Worm (Caenorhabditis elegans) whole organism, L2 larva: Measurements from ENCODE around the gene F21E9.2.

Source experiments
- C34F6.9 ChIP-seq: fragments of 150-350 bp; optimal IDR thresholded peaks from 2 replicates; lab custom pipeline; 2014; ENCODE audit warnings: missing biosample characterization, missing genetic modification characterization
- F13H6.1 ChIP-seq: sonication (generic microtip); optimal IDR thresholded peaks from 2 replicates; lab custom pipeline; 2016; ENCODE audit warnings: missing genetic modification characterization, missing compliant biosample characterization
- R02D3.7 ChIP-seq: fragments of 150-350 bp; optimal IDR thresholded peaks from 2 replicates; lab custom pipeline; 2014; ENCODE audit warnings: missing biosample characterization, missing genetic modification characterization
- Y55F3AM.14 ChIP-seq: fragments of 200-800 bp; sonication (Bioruptor generic); optimal IDR thresholded peaks from 2 replicates; lab custom pipeline; 2018; ENCODE audit warnings: mild to moderate bottlenecking, missing genetic modification characterization, missing compliant biosample characterization
- alr-1 ChIP-seq: fragments of 150-350 bp; optimal IDR thresholded peaks from 2 replicates; lab custom pipeline; 2014; ENCODE audit warnings: missing biosample characterization, missing genetic modification characterization
- ama-1 ChIP-seq: fragments of 150-350 bp; optimal IDR thresholded peaks from 2 replicates; lab custom pipeline; 2018; ENCODE audit warnings: inconsistent platforms
- ceh-16 ChIP-seq: fragments of 150-350 bp; optimal IDR thresholded peaks from 2 replicates; lab custom pipeline; 2014; ENCODE audit warnings: missing biosample characterization, missing genetic modification characterization
- ceh-82 ChIP-seq: fragments of 150-350 bp; optimal IDR thresholded peaks from 2 replicates; lab custom pipeline; 2014; ENCODE audit warnings: missing biosample characterization, missing genetic modification characterization
- crh-2 ChIP-seq: sonication (generic microtip); optimal IDR thresholded peaks from 2 replicates; lab custom pipeline; 2017; ENCODE audit warnings: missing biosample characterization, missing genetic modification characterization
- dmd-4 ChIP-seq: sonication (generic microtip); optimal IDR thresholded peaks from 2 replicates; lab custom pipeline; 2017; ENCODE audit warnings: missing biosample characterization, missing genetic modification characterization
- egl-27 ChIP-seq: sonication (generic microtip); optimal IDR thresholded peaks from 3 replicates; lab custom pipeline; 2017; ENCODE audit warnings: missing biosample characterization, missing genetic modification reagents, missing genetic modification characterization
- elt-3 ChIP-seq: sonication (generic microtip); optimal IDR thresholded peaks from 2 replicates; lab custom pipeline; 2017; ENCODE audit warnings: missing biosample characterization, missing genetic modification characterization
- fos-1 ChIP-seq: fragments of 150-350 bp; optimal IDR thresholded peaks from 2 replicates; lab custom pipeline; 2014; ENCODE audit warnings: missing biosample characterization, missing genetic modification characterization
- gmeb-1 ChIP-seq: fragments of 150-350 bp; optimal IDR thresholded peaks from 2 replicates; lab custom pipeline; 2014; ENCODE audit warnings: missing biosample characterization, missing genetic modification characterization
- lin-11 ChIP-seq: fragments of 150-350 bp; sonication (generic microtip); optimal IDR thresholded peaks from 2 replicates; lab custom pipeline; 2014; ENCODE audit warnings: missing biosample characterization, missing genetic modification characterization, inconsistent platforms, mixed read lengths
- lin-13 ChIP-seq: fragments of 150-350 bp; optimal IDR thresholded peaks from 2 replicates; lab custom pipeline; 2014; ENCODE audit warnings: missing biosample characterization, missing genetic modification reagents, missing genetic modification characterization
- lin-39 ChIP-seq: fragments of 150-350 bp; optimal IDR thresholded peaks from 2 replicates; lab custom pipeline; 2014; ENCODE audit warnings: missing biosample characterization, missing genetic modification reagents, missing genetic modification characterization
- lsy-2 ChIP-seq, 2 experiments: fragments of 150-350 bp in 1 of 2; sonication (generic microtip) in 1 of 2; optimal IDR thresholded peaks; 2 replicates each; lab custom pipeline; 2014 to 2017; ENCODE audit warnings: missing biosample characterization in 2 of 2, missing genetic modification characterization in 2 of 2
- mbf-1 ChIP-seq: sonication (generic microtip); optimal IDR thresholded peaks from 2 replicates; lab custom pipeline; 2017; ENCODE audit warnings: missing biosample characterization, missing genetic modification characterization
- mdl-1 ChIP-seq, 2 experiments: fragments of 150-350 bp in 1 of 2; sonication (generic microtip) in 1 of 2; optimal IDR thresholded peaks; 2 replicates each; lab custom pipeline; 2017; ENCODE audit warnings: missing biosample characterization in 2 of 2, missing genetic modification characterization in 2 of 2
- nhr-129 ChIP-seq: fragments of 150-350 bp; optimal IDR thresholded peaks from 2 replicates; lab custom pipeline; 2014; ENCODE audit warnings: missing biosample characterization, missing genetic modification characterization
- nhr-21 ChIP-seq: fragments of 150-350 bp; optimal IDR thresholded peaks from 2 replicates; lab custom pipeline; 2014; ENCODE audit warnings: missing biosample characterization, missing genetic modification characterization
- nhr-23 ChIP-seq: fragments of 150-350 bp; optimal IDR thresholded peaks from 2 replicates; lab custom pipeline; 2014; ENCODE audit warnings: missing biosample characterization, missing genetic modification reagents, missing genetic modification characterization
- nhr-25 ChIP-seq: fragments of 150-350 bp; sonication (generic microtip); optimal IDR thresholded peaks from 3 replicates; lab custom pipeline; 2014; ENCODE audit warnings: missing biosample characterization, missing genetic modification characterization
- peb-1 ChIP-seq: fragments of 150-350 bp; optimal IDR thresholded peaks from 2 replicates; lab custom pipeline; 2014; ENCODE audit warnings: missing biosample characterization, missing genetic modification characterization
- sem-4 ChIP-seq: fragments of 150-350 bp; optimal IDR thresholded peaks from 2 replicates; lab custom pipeline; 2014; ENCODE audit warnings: missing biosample characterization, missing genetic modification reagents, missing genetic modification characterization
- skn-1 ChIP-seq: sonication (generic microtip); optimal IDR thresholded peaks from 2 replicates; lab custom pipeline; 2017; ENCODE audit warnings: missing biosample characterization, missing genetic modification characterization
- sma-3 ChIP-seq: sonication (generic microtip); optimal IDR thresholded peaks from 2 replicates; lab custom pipeline; 2016; ENCODE audit warnings: missing genetic modification reagents, missing genetic modification characterization, missing compliant biosample characterization
- sma-9 ChIP-seq, 2 experiments: fragments of 150-350 bp in 1 of 2; sonication (generic microtip) in 1 of 2; optimal IDR thresholded peaks; 2 replicates each; lab custom pipeline; 2014 to 2016; ENCODE audit warnings: missing genetic modification characterization in 2 of 2, mild to moderate bottlenecking in 1 of 2, missing biosample characterization in 1 of 2, missing compliant biosample characterization in 1 of 2, missing genetic modification reagents in 1 of 2, moderate library complexity in 1 of 2
- snpc-4 ChIP-seq: fragments of 150-350 bp; optimal IDR thresholded peaks from 2 replicates; lab custom pipeline; 2014; ENCODE audit warnings: missing biosample characterization, missing genetic modification characterization
- unc-55 ChIP-seq: fragments of 150-350 bp; sonication (generic microtip); optimal IDR thresholded peaks from 3 replicates; lab custom pipeline; 2014; ENCODE audit warnings: missing biosample characterization, missing genetic modification reagents, missing genetic modification characterization
- unc-62 ChIP-seq: fragments of 150-350 bp; optimal IDR thresholded peaks from 2 replicates; lab custom pipeline; 2014; ENCODE audit warnings: missing biosample characterization, missing genetic modification reagents, missing genetic modification characterization
- zag-1 ChIP-seq: fragments of 150-350 bp; optimal IDR thresholded peaks from 2 replicates; lab custom pipeline; 2014; ENCODE audit warnings: missing biosample characterization, missing genetic modification characterization
- ztf-11 ChIP-seq: sonication (generic microtip); optimal IDR thresholded peaks from 2 replicates; lab custom pipeline; 2017; ENCODE audit warnings: missing biosample characterization, missing genetic modification characterization
- ztf-4 ChIP-seq: fragments of 150-350 bp; optimal IDR thresholded peaks from 2 replicates; lab custom pipeline; 2014; ENCODE audit warnings: missing biosample characterization, missing genetic modification characterization

F21E9.2 gene

ce11 chrX:1321044-1321443 lies 8.7 kb downstream of the F21E9.2 start, which contains the start of gene pdk-1:
pdk-1 (plus strand) TSS chrX:1321344.
- TF ChIP-seq nhr-23 (tag; lab: Kevin White, UChicago), result no peak
- TF ChIP-seq alr-1 (tag; lab: Kevin White, UChicago), result no peak
- no peak for TF ChIP-seq egl-27
- no peak for TF ChIP-seq skn-1 (tag; lab: Kevin White, UChicago)
- no peak for TF ChIP-seq sma-3 (GFP tag; lab: Kevin White, UChicago)
- TF ChIP-seq ztf-4 (tag; lab: Kevin White, UChicago), result no peak
- TF ChIP-seq elt-3 (tag; lab: Kevin White, UChicago), result no peak
- TF ChIP-seq lin-39 (tag; lab: Kevin White, UChicago), result no peak
- no peak for TF ChIP-seq ceh-82 (tag; lab: Kevin White, UChicago)
- no peak for TF ChIP-seq snpc-4 (tag; lab: Kevin White, UChicago)
- no peak for TF ChIP-seq ama-1
- TF ChIP-seq sem-4, result no peak
- no peak for TF ChIP-seq F13H6.1 (tag; lab: Kevin White, UChicago)
- no peak for TF ChIP-seq mdl-1 (tag; optimal IDR thresholded peaks at IDR 0.05; lab: Kevin White, UChicago)
- TF ChIP-seq C34F6.9 (tag; lab: Kevin White, UChicago), result no peak
- TF ChIP-seq R02D3.7, result no peak
- TF ChIP-seq lsy-2 (tag; optimal IDR thresholded peaks at IDR 0.05; lab: Kevin White, UChicago), result no peak
- TF ChIP-seq Y55F3AM.14 (GFP tag; lab: Kevin White, UChicago), result no peak
- no peak for TF ChIP-seq sma-9 (GFP tag; optimal IDR thresholded peaks at IDR 0.05; lab: Kevin White, UChicago)
- no peak for TF ChIP-seq sma-9 (tag; optimal IDR thresholded peaks at IDR 0.05; lab: Kevin White, UChicago)
- no peak for TF ChIP-seq peb-1 (tag; lab: Kevin White, UChicago)

ce11 chrX:1319708-1320107 lies 10.0 kb downstream of the F21E9.2 start:
- no peak for TF ChIP-seq elt-3 (tag; lab: Kevin White, UChicago)
- peak; percentile 80 for TF ChIP-seq nhr-129
- TF ChIP-seq sma-3 (GFP tag; lab: Kevin White, UChicago), result peak; percentile 63
- peak; percentile 38 for TF ChIP-seq nhr-21 (tag; lab: Kevin White, UChicago)
- no peak for TF ChIP-seq mbf-1 (tag; lab: Kevin White, UChicago)
- TF ChIP-seq mdl-1 (tag; optimal IDR thresholded peaks at IDR 0.05; lab: Kevin White, UChicago), result peak; percentile 44 to 71
- no peak for TF ChIP-seq sem-4
- no peak for TF ChIP-seq ama-1
- peak; percentile 52 for TF ChIP-seq sma-9 (GFP tag; optimal IDR thresholded peaks at IDR 0.05; lab: Kevin White, UChicago)
- no peak for TF ChIP-seq sma-9 (tag; optimal IDR thresholded peaks at IDR 0.05; lab: Kevin White, UChicago)
- peak; percentile 27 for TF ChIP-seq fos-1
- TF ChIP-seq Y55F3AM.14 (GFP tag; lab: Kevin White, UChicago), result peak; percentile 55
- no peak for TF ChIP-seq ztf-11 (tag; lab: Kevin White, UChicago)
- peak; percentile 17 for TF ChIP-seq gmeb-1 (tag; lab: Kevin White, UChicago)
- TF ChIP-seq lin-13, result no peak
- peak in 1 of 2 experiments; percentile 28 for TF ChIP-seq lsy-2 (tag; optimal IDR thresholded peaks at IDR 0.05; lab: Kevin White, UChicago)
- TF ChIP-seq unc-55 (GFP tag; lab: Kevin White, UChicago), result peak; percentile 57
- no peak for TF ChIP-seq dmd-4 (tag; lab: Kevin White, UChicago)
- peak; percentile 25 for TF ChIP-seq C34F6.9 (tag; lab: Kevin White, UChicago)
- peak; percentile 26 for TF ChIP-seq ceh-16 (tag; lab: Kevin White, UChicago)
- TF ChIP-seq nhr-25 (tag; lab: Kevin White, UChicago), result no peak
- no peak for TF ChIP-seq unc-62 (GFP tag; lab: Kevin White, UChicago)
- peak; percentile 3 for TF ChIP-seq zag-1 (tag; lab: Kevin White, UChicago)
- TF ChIP-seq lin-11, result no peak
- TF ChIP-seq crh-2 (tag; lab: Kevin White, UChicago), result peak; percentile 51
- peak; percentile 88 for TF ChIP-seq F13H6.1 (tag; lab: Kevin White, UChicago)

- peak; percentile 7 for TF ChIP-seq fos-1
- no peak for TF ChIP-seq nhr-23 (tag; lab: Kevin White, UChicago)
- TF ChIP-seq, all 48 proteins: peak for 1
Observed at ce11 chrX:1311577-1311976, 18.2 kb downstream of the F21E9.2 start.

- TF ChIP-seq sma-3 (GFP tag; lab: Kevin White, UChicago), result no peak
- TF ChIP-seq mdl-1 (tag; optimal IDR thresholded peaks at IDR 0.05; lab: Kevin White, UChicago), result no peak
- TF ChIP-seq elt-3 (tag; lab: Kevin White, UChicago), result no peak
- no peak for TF ChIP-seq fos-1
Observed at ce11 chrX:1311084-1311483, 18.7 kb downstream of the F21E9.2 start, which contains the start of gene H42K12.3. H42K12.3 (plus strand) TSS chrX:1311391.
